Worm (Caenorhabditis elegans) whole organism, L2 larva: ENCODE results near the gene F11A5.5.

ENCODE experiments used
- C34F6.9 ChIP-seq: fragments of 150-350 bp; optimal IDR thresholded peaks from 2 replicates; lab custom pipeline; 2014; ENCODE audit warnings: missing biosample characterization, missing genetic modification characterization
- F13H6.1 ChIP-seq: sonication (generic microtip); optimal IDR thresholded peaks from 2 replicates; lab custom pipeline; 2016; ENCODE audit warnings: missing genetic modification characterization, missing compliant biosample characterization
- Y55F3AM.14 ChIP-seq: fragments of 200-800 bp; sonication (Bioruptor generic); optimal IDR thresholded peaks from 2 replicates; lab custom pipeline; 2018; ENCODE audit warnings: mild to moderate bottlenecking, missing genetic modification characterization, missing compliant biosample characterization
- ZK546.5 ChIP-seq: sonication (generic microtip); optimal IDR thresholded peaks from 2 replicates; lab custom pipeline; 2017; ENCODE audit warnings: missing biosample characterization, missing genetic modification characterization
- alr-1 ChIP-seq: fragments of 150-350 bp; optimal IDR thresholded peaks from 2 replicates; lab custom pipeline; 2014; ENCODE audit warnings: missing biosample characterization, missing genetic modification characterization
- aly-2 ChIP-seq: fragments of 150-350 bp; optimal IDR thresholded peaks from 2 replicates; lab custom pipeline; 2014; ENCODE audit warnings: missing biosample characterization, missing genetic modification characterization
- ama-1 ChIP-seq: fragments of 150-350 bp; optimal IDR thresholded peaks from 2 replicates; lab custom pipeline; 2018; ENCODE audit warnings: inconsistent platforms
- blmp-1 ChIP-seq: sonication (generic microtip); optimal IDR thresholded peaks from 2 replicates; lab custom pipeline; 2017; ENCODE audit warnings: missing genetic modification characterization, mild to moderate bottlenecking, missing compliant biosample characterization, antibody characterized with exemption, moderate library complexity; ENCODE audit not compliant: insufficient read depth
- ceh-16 ChIP-seq: fragments of 150-350 bp; optimal IDR thresholded peaks from 2 replicates; lab custom pipeline; 2014; ENCODE audit warnings: missing biosample characterization, missing genetic modification characterization
- ceh-82 ChIP-seq: fragments of 150-350 bp; optimal IDR thresholded peaks from 2 replicates; lab custom pipeline; 2014; ENCODE audit warnings: missing biosample characterization, missing genetic modification characterization
- crh-2 ChIP-seq: sonication (generic microtip); optimal IDR thresholded peaks from 2 replicates; lab custom pipeline; 2017; ENCODE audit warnings: missing biosample characterization, missing genetic modification characterization
- dmd-4 ChIP-seq: sonication (generic microtip); optimal IDR thresholded peaks from 2 replicates; lab custom pipeline; 2017; ENCODE audit warnings: missing biosample characterization, missing genetic modification characterization
- egl-27 ChIP-seq: sonication (generic microtip); optimal IDR thresholded peaks from 3 replicates; lab custom pipeline; 2017; ENCODE audit warnings: missing biosample characterization, missing genetic modification reagents, missing genetic modification characterization
- elt-1 ChIP-seq: fragments of 150-350 bp; optimal IDR thresholded peaks from 2 replicates; lab custom pipeline; 2014; ENCODE audit warnings: missing biosample characterization, missing genetic modification characterization
- elt-3 ChIP-seq: sonication (generic microtip); optimal IDR thresholded peaks from 2 replicates; lab custom pipeline; 2017; ENCODE audit warnings: missing biosample characterization, missing genetic modification characterization
- fos-1 ChIP-seq: fragments of 150-350 bp; optimal IDR thresholded peaks from 2 replicates; lab custom pipeline; 2014; ENCODE audit warnings: missing biosample characterization, missing genetic modification characterization
- lin-11 ChIP-seq: fragments of 150-350 bp; sonication (generic microtip); optimal IDR thresholded peaks from 2 replicates; lab custom pipeline; 2014; ENCODE audit warnings: missing biosample characterization, missing genetic modification characterization, inconsistent platforms, mixed read lengths
- mab-5 ChIP-seq: fragments of 150-350 bp; optimal IDR thresholded peaks from 2 replicates; lab custom pipeline; 2014; ENCODE audit warnings: missing biosample characterization, missing genetic modification characterization
- mbf-1 ChIP-seq: sonication (generic microtip); optimal IDR thresholded peaks from 2 replicates; lab custom pipeline; 2017; ENCODE audit warnings: missing biosample characterization, missing genetic modification characterization
- nhr-10 ChIP-seq: sonication (generic microtip); optimal IDR thresholded peaks from 2 replicates; lab custom pipeline; 2017; ENCODE audit warnings: missing biosample characterization, missing genetic modification characterization
- nhr-11 ChIP-seq: fragments of 150-350 bp; optimal IDR thresholded peaks from 2 replicates; lab custom pipeline; 2014; ENCODE audit warnings: missing biosample characterization, missing genetic modification characterization
- nhr-12 ChIP-seq: fragments of 150-350 bp; optimal IDR thresholded peaks from 2 replicates; lab custom pipeline; 2014; ENCODE audit warnings: missing biosample characterization, missing genetic modification characterization
- nhr-129 ChIP-seq: fragments of 150-350 bp; optimal IDR thresholded peaks from 2 replicates; lab custom pipeline; 2014; ENCODE audit warnings: missing biosample characterization, missing genetic modification characterization
- nhr-21 ChIP-seq: fragments of 150-350 bp; optimal IDR thresholded peaks from 2 replicates; lab custom pipeline; 2014; ENCODE audit warnings: missing biosample characterization, missing genetic modification characterization
- nhr-23 ChIP-seq: fragments of 150-350 bp; optimal IDR thresholded peaks from 2 replicates; lab custom pipeline; 2014; ENCODE audit warnings: missing biosample characterization, missing genetic modification reagents, missing genetic modification characterization
- nhr-237 ChIP-seq: fragments of 150-350 bp; optimal IDR thresholded peaks from 2 replicates; lab custom pipeline; 2014; ENCODE audit warnings: missing biosample characterization, missing genetic modification characterization
- nhr-6 ChIP-seq: fragments of 150-350 bp; optimal IDR thresholded peaks from 2 replicates; lab custom pipeline; 2014; ENCODE audit warnings: missing biosample characterization, missing genetic modification characterization
- nhr-77 ChIP-seq: fragments of 150-350 bp; optimal IDR thresholded peaks from 2 replicates; lab custom pipeline; 2014; ENCODE audit warnings: missing biosample characterization, missing genetic modification characterization
- peb-1 ChIP-seq: fragments of 150-350 bp; optimal IDR thresholded peaks from 2 replicates; lab custom pipeline; 2014; ENCODE audit warnings: missing biosample characterization, missing genetic modification characterization
- sem-4 ChIP-seq: fragments of 150-350 bp; optimal IDR thresholded peaks from 2 replicates; lab custom pipeline; 2014; ENCODE audit warnings: missing biosample characterization, missing genetic modification reagents, missing genetic modification characterization
- skn-1 ChIP-seq: sonication (generic microtip); optimal IDR thresholded peaks from 2 replicates; lab custom pipeline; 2017; ENCODE audit warnings: missing biosample characterization, missing genetic modification characterization
- snpc-4 ChIP-seq: fragments of 150-350 bp; optimal IDR thresholded peaks from 2 replicates; lab custom pipeline; 2014; ENCODE audit warnings: missing biosample characterization, missing genetic modification characterization
- unc-39 ChIP-seq: fragments of 150-350 bp; optimal IDR thresholded peaks from 2 replicates; lab custom pipeline; 2014; ENCODE audit warnings: missing biosample characterization, missing genetic modification characterization
- unc-55 ChIP-seq: fragments of 150-350 bp; sonication (generic microtip); optimal IDR thresholded peaks from 3 replicates; lab custom pipeline; 2014; ENCODE audit warnings: missing biosample characterization, missing genetic modification reagents, missing genetic modification characterization
- unc-62 ChIP-seq: fragments of 150-350 bp; optimal IDR thresholded peaks from 2 replicates; lab custom pipeline; 2014; ENCODE audit warnings: missing biosample characterization, missing genetic modification reagents, missing genetic modification characterization
- zag-1 ChIP-seq: fragments of 150-350 bp; optimal IDR thresholded peaks from 2 replicates; lab custom pipeline; 2014; ENCODE audit warnings: missing biosample characterization, missing genetic modification characterization
- ztf-1 ChIP-seq: fragments of 200-800 bp; sonication (Bioruptor generic); conservative IDR thresholded peaks from 2 replicates; pipeline ENCODE4 v1.3.6; 2022; ENCODE audit warnings: missing genetic modification characterization, missing compliant biosample characterization
- ztf-4 ChIP-seq: fragments of 150-350 bp; optimal IDR thresholded peaks from 2 replicates; lab custom pipeline; 2014; ENCODE audit warnings: missing biosample characterization, missing genetic modification characterization

Gene F11A5.5

DNA sequence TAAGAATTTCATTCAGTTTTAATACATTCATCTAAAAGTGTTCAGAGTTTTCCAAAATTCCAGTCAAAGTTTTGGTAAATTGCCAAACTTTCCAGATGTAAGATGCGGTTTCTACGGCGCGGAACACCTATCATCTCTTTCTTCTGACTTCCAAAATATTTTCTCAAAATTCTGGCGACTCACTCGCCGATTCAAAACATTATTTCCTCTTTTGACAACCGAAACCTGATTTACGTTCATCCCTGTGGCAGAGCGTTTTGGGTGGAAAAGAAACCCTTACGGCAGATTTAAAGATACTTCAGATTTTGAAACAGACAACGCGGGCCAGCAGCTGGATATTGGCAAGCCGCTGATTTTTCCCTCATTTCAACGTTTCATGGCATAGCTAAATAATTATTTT, at the start of gene F11A5.5:
F11A5.5 (plus strand) TSS at position 301 of the 400 bp plus-strand sequence.
- TF ChIP-seq ceh-16 (tag; lab: Kevin White, UChicago) (no peak), mab-5 (tag; lab: Kevin White, UChicago) (no peak), zag-1 (tag; lab: Kevin White, UChicago) (no peak), unc-39 (no peak), nhr-77 (no peak)
- TF ChIP-seq, all 48 proteins: peak for 0

ce11 chrV:16148805-16149204, 49.3 kb upstream of the F11A5.5 start, which contains the start of gene F10A3.4:
TSS of gene F10A3.4 (plus strand) at chrV:16149105.
- TF ChIP-seq aly-2 (no peak), nhr-21 (no peak), peb-1 (no peak), skn-1 (tag; lab: Kevin White, UChicago) (no peak), unc-55 (no peak), egl-27 (no peak), mab-5 (tag; lab: Kevin White, UChicago) (no peak), ztf-4 (tag; lab: Kevin White, UChicago) (no peak)

DNA sequence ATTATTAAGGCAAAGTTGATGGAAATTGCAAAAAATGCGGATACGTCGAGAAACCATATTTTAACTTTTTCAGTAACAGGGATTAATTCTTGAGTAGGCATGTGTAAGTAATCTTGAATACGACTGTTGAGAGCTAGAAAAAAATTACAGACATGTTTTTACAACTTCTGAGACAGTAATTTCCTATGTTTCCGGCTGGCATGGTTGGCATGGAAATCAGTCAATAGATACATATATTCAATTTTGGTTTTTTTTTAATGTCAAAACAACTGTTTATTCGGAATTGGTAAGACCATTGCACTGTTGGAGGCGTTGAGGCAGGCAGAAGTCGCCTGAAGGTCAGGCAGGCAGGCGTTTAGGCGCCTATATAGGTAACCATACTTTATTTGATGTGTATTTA, 44.7 kb upstream of the F11A5.5 start, which contains the start of gene str-254:
str-254 (minus strand) TSS at position 101 of the 400 bp plus-strand sequence.
- TF ChIP-seq unc-62 (no peak), ZK546.5 (tag; lab: Kevin White, UChicago) (no peak), F13H6.1 (tag; lab: Kevin White, UChicago) (no peak), blmp-1 (tag; lab: Kevin White, UChicago) (no peak), dmd-4 (tag; lab: Kevin White, UChicago) (no peak), ama-1 (lab: Kevin White, UChicago) (no peak), nhr-6 (tag; lab: Kevin White, UChicago) (no peak), nhr-237 (tag; lab: Kevin White, UChicago) (no peak), mbf-1 (tag; lab: Kevin White, UChicago) (no peak), Y55F3AM.14 (GFP tag; lab: Kevin White, UChicago) (no peak), alr-1 (tag; lab: Kevin White, UChicago) (no peak), nhr-23 (no peak), snpc-4 (tag; lab: Kevin White, UChicago) (no peak), ztf-4 (tag; lab: Kevin White, UChicago) (no peak), ceh-16 (tag; lab: Kevin White, UChicago) (no peak), C34F6.9 (tag; lab: Kevin White, UChicago) (no peak)

- TF ChIP-seq unc-39 (no peak), blmp-1 (tag; lab: Kevin White, UChicago) (no peak)
- TF ChIP-seq, all 48 proteins: peak for 0
These were observed 43.0 kb upstream of the F11A5.5 start, which contains the start of gene str-97 for ce11 chrV:16155111-16155510. TSS of gene str-97 (minus strand) at chrV:16155211.

ce11 chrV:16158391-16158790, 39.7 kb upstream of the F11A5.5 start, which contains the start of gene str-99:
TSS of gene str-99 (minus strand) at chrV:16158491.
- no peak for TF ChIP-seq ceh-16 (tag; lab: Kevin White, UChicago)
- TF ChIP-seq nhr-12 (tag; lab: Kevin White, UChicago) = no peak
- no peak for TF ChIP-seq aly-2

DNA sequence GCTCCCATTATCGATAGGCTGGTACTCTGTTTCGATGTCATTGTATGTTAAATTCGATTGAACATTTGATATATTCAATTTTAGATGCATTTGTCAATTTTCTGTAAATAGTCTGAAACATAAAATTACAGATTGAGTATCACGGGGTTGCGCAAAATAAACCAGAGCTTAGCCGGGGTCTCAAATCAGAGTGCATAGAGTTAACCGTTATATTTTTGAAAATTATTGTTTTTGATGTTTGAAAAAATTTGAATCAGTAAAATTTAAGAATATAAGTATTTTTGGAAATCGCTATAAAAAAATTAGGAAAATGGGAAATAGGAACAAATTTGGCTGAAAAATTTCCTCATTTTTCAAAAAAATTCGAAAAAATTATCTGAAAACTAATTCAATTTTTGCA, 38.5 kb upstream of the F11A5.5 start, which contains the start of gene F10A3.17:
F10A3.17 (minus strand) TSS at position 101 of the 400 bp plus-strand sequence.
- TF ChIP-seq snpc-4 (tag; lab: Kevin White, UChicago) (no peak), nhr-10 (tag; lab: Kevin White, UChicago) (no peak), fos-1 (no peak), nhr-11 (tag; lab: Kevin White, UChicago) (no peak), nhr-23 (no peak), nhr-237 (tag; lab: Kevin White, UChicago) (no peak), nhr-77 (no peak), mab-5 (tag; lab: Kevin White, UChicago) (no peak), crh-2 (tag; lab: Kevin White, UChicago) (no peak), nhr-129 (tag; lab: Kevin White, UChicago) (no peak), elt-1 (no peak), skn-1 (tag; lab: Kevin White, UChicago) (no peak), sem-4 (tag; lab: Kevin White, UChicago) (no peak), nhr-21 (no peak), ama-1 (lab: Kevin White, UChicago) (no peak), elt-3 (tag; lab: Kevin White, UChicago) (no peak), lin-11 (tag; lab: Kevin White, UChicago) (no peak), ztf-1 (GFP tag; lab: Robert Waterston, UW) (no peak), ceh-82 (tag; lab: Kevin White, UChicago) (no peak), mbf-1 (tag; lab: Kevin White, UChicago) (no peak)
